Worm (Caenorhabditis elegans): Measurements from ENCODE around the gene rpc-1.
A peak's percentile ranks its signal among the peaks of the same experiment; 100 is the strongest.

The rpc-1 gene

DNA sequence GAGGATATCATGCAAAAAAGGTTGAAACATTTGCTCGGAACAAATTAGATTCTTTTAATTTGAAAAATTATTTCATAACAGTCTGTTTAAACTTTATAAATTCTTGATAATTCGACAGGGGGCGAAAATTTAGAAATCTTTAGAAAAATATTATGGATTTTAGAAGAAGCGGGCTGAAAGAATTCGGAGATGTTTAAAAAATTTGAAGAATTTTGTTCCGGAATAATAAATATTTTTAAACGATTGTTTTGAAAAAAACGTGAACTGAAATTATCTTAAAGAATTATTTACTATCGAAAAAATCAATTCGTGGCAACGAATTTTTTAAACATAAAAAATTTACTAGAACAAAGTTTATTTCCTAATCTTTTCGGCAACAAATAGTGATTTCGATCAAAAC lies 38.1 kb upstream of the rpc-1 start, which contains the start of gene R13A1.3:
R13A1.3 (plus strand) TSS at position 301 of the 400 bp plus-strand sequence.
- TF ChIP-seq ceh-82 (tag; optimal IDR thresholded peaks at IDR 0.05), result no peak
- TF ChIP-seq egl-5 (tag; optimal IDR thresholded peaks at IDR 0.05), result no peak
- no peak for TF ChIP-seq nhr-237 (tag; optimal IDR thresholded peaks at IDR 0.05)
- TF ChIP-seq eor-1 (tag; optimal IDR thresholded peaks at IDR 0.05), result no peak
- no peak for TF ChIP-seq fkh-2 (tag; optimal IDR thresholded peaks at IDR 0.05)
- no peak for TF ChIP-seq zag-1 (tag; optimal IDR thresholded peaks at IDR 0.05)
- TF ChIP-seq mml-1 (tag; optimal IDR thresholded peaks at IDR 0.05), result no peak
- no peak for TF ChIP-seq elt-3 (tag; optimal IDR thresholded peaks at IDR 0.05)
- no peak for TF ChIP-seq nhr-23 (tag; optimal IDR thresholded peaks at IDR 0.05)
- TF ChIP-seq elt-1 (tag; optimal IDR thresholded peaks at IDR 0.05), result no peak
- no peak for TF ChIP-seq ceh-9 (tag; optimal IDR thresholded peaks at IDR 0.05)

DNA sequence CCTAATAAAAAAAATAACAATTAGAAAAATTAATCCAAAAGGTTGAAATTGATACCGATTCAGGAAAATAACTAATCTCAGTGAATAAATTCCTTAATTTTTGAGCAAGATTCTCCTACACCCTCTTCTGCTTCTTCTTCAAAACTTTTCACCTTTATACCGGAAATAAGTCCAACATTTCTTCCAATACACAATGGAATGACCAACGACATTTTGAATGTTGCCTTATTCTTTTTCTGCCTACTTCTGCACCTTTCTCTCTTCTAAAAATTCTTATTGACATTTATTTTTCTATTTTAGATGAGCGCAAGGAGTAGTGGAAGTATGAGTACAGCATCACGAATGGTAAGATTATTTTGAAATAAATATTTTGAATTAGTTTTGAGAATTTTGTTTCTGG lies 31.3 kb upstream of the rpc-1 start, which contains the start of gene unc-8:
unc-8 (plus strand) TSS at position 301 of the 400 bp plus-strand sequence.
- TF ChIP-seq ceh-16 (tag; optimal IDR thresholded peaks at IDR 0.05) (no peak), unc-62 (GFP tag; optimal IDR thresholded peaks at IDR 0.05) (no peak), nhr-43 (tag; optimal IDR thresholded peaks at IDR 0.05; ENCODE audit: poor library complexity, severe bottlenecking) (no peak), egl-27 (tag; optimal IDR thresholded peaks at IDR 0.05) (no peak), R02D3.7 (tag; optimal IDR thresholded peaks at IDR 0.05) (no peak), pqm-1 (tag; optimal IDR thresholded peaks at IDR 0.05) (no peak), fkh-10 (GFP tag; optimal IDR thresholded peaks at IDR 0.05) (no peak), ZK546.5 (tag; optimal IDR thresholded peaks at IDR 0.05) (no peak), lin-39 (tag; optimal IDR thresholded peaks at IDR 0.05) (no peak), elt-1 (tag; optimal IDR thresholded peaks at IDR 0.05) (no peak)

DNA sequence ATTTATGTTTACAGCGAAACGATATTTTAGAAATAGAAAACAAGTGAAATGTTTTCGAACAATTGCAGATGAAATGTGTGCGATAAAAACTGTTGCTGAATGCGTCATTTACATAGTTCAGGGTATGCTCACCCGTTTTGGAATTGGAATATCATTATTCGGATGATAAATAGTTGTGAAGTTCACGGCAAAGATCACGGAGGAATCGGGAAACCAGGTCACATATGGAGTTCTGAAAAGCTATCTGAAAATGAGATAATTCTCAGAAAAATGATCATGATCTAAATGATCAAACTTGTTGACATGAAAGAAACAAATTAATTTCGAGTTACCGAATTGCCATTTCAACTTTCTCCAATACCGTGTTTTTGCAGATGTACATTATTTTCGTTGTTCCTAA lies 30.2 kb upstream of the rpc-1 start, which contains the start of gene best-16:
best-16 (minus strand) TSS at position 101 of the 400 bp plus-strand sequence.
- TF ChIP-seq fkh-10 (GFP tag; optimal IDR thresholded peaks at IDR 0.05) (no peak), fos-1 (tag; optimal IDR thresholded peaks at IDR 0.05) (no peak), pha-4 (tag; optimal IDR thresholded peaks at IDR 0.05) (no peak), ztf-4 (tag; optimal IDR thresholded peaks at IDR 0.05) (no peak)

DNA sequence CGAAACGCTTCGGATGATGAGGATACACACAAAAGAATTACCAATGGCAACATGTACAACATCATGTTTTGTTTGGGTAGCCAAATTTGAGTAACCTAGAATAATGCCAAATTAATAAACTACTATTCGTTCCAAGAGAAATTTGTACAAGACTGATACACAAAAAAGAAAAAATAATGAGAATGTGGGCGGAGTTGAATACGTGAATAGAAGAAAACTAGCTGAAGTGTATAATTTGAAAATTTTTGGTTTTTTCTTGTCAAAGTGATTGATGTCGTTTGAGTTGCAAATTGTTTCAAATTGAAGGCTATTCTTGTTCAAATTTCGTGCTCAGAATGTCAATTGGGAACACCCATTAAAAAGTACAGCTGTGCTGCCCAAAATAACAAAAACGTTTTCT lies 26.2 kb upstream of the rpc-1 start, which contains the start of gene R13A1.5:
R13A1.5 (minus strand) TSS at position 101 of the 400 bp plus-strand sequence.
- TF ChIP-seq tbx-2 (tag; optimal IDR thresholded peaks at IDR 0.05) (no peak), nhr-11 (tag; optimal IDR thresholded peaks at IDR 0.05) (no peak), pha-4 (tag; optimal IDR thresholded peaks at IDR 0.05) (no peak), lsy-12 (tag; optimal IDR thresholded peaks at IDR 0.05) (no peak), fos-1 (tag; optimal IDR thresholded peaks at IDR 0.05) (no peak), fkh-2 (tag; optimal IDR thresholded peaks at IDR 0.05) (no peak), snpc-4 (tag; optimal IDR thresholded peaks at IDR 0.05) (no peak), ceh-9 (tag; optimal IDR thresholded peaks at IDR 0.05) (no peak), ceh-28 (tag; optimal IDR thresholded peaks at IDR 0.05) (no peak)

DNA sequence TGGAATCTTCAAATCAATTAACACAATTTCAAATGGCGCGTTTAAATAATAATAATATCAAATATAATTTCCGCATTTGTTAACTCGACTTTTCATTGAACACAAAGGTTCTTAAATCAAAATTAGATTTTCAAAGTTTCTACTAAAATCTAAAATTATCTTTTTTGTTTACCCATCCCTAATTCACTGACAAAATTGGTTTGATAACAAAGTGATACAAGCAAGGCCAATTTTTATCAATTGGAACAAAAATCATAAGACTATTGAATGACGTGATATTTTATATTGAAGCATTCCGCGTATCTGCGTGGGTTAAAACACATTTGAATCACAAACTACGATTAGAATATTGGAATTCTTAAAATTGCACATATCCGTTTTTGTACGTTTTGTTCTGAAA lies 24.9 kb upstream of the rpc-1 start:
- TF ChIP-seq ceh-16 (tag; optimal IDR thresholded peaks at IDR 0.05) (no peak), nhr-12 (tag; optimal IDR thresholded peaks at IDR 0.05) (no peak), daf-12 (tag; optimal IDR thresholded peaks at IDR 0.05) (no peak), elt-3 (tag; optimal IDR thresholded peaks at IDR 0.05) (peak in 1 of 3 experiments; percentile 21), pqm-1 (tag; optimal IDR thresholded peaks at IDR 0.05) (peak; percentile 94), ZK546.5 (tag; optimal IDR thresholded peaks at IDR 0.05) (no peak), lin-15B (tag; optimal IDR thresholded peaks at IDR 0.05) (no peak), nfya-1 (tag; optimal IDR thresholded peaks at IDR 0.05; ENCODE audit: insufficient read depth) (no peak), jun-1 (tag; optimal IDR thresholded peaks at IDR 0.05) (peak; percentile 77), tbx-2 (tag; optimal IDR thresholded peaks at IDR 0.05) (no peak), ztf-11 (tag; optimal IDR thresholded peaks at IDR 0.05) (no peak), nhr-25 (tag; optimal IDR thresholded peaks at IDR 0.05) (no peak), elt-2 (tag; optimal IDR thresholded peaks at IDR 0.05) (peak; percentile 94), ama-1 (optimal IDR thresholded peaks at IDR 0.05) (no peak), ceh-28 (tag; optimal IDR thresholded peaks at IDR 0.05) (peak; percentile 18)
